Fruit fly (Drosophila melanogaster): ENCODE results near the gene CG3527.

CG3527 gene

DNA sequence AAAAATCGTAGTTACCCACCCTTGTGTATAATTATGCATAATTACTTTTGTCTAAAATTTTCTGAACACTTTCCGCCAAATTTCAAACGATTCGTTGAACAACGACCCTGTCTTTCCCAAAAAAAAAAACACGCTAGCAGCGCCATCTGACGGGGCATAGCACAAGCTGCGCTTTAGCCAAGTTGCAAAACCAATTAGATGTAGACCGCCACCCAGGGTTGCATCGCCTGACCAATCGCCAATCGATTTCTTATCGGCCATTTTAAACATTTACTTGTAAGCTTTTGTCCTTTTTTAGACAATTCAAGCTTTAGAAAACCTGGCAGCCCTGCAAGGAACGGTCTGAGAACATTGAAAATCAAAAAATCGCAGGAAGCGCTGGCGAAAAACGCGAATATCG lies 21.9 kb upstream of the CG3527 start, which contains the start of gene CG3556 (continued):
- no peak for TF ChIP-seq CG32767 (GFP tag; IDR thresholded peaks at IDR 0.05)
- TF ChIP-seq CG3407 (GFP tag; optimal IDR thresholded peaks at IDR 0.05) = peak; percentile 34
- peak; percentile 37; the same call in 2 of the 3 replicates for TF ChIP-seq row (GFP tag; IDR thresholded peaks at IDR 0.05)
- TF ChIP-seq CG13624 (GFP tag; optimal IDR thresholded peaks at IDR 0.05) = peak; percentile 55
- TF ChIP-seq CG8765 (GFP tag; IDR thresholded peaks at IDR 0.05) = no peak
- 0 out of 3 replicates have a peak, but pooled peaks have one; percentile 26 for TF ChIP-seq Mrtf (GFP tag; IDR thresholded peaks at IDR 0.05)
- TF ChIP-seq CG1602 (GFP tag; optimal IDR thresholded peaks at IDR 0.05) = peak; percentile 27
- peak; percentile 32 for TF ChIP-seq nmo (GFP tag; optimal IDR thresholded peaks at IDR 0.05)
- TF ChIP-seq bbx (GFP tag; IDR thresholded peaks at IDR 0.05; ENCODE audit: partially characterized antibody) = peak; percentile 74
- TF ChIP-seq Awh (GFP tag; IDR thresholded peaks at IDR 0.05) = 0 out of 2 replicates have a peak, but pooled peaks have one; percentile 17
- TF ChIP-seq CG8924 (tag; optimal IDR thresholded peaks at IDR 0.05) = no peak
- TF ChIP-seq fru (optimal IDR thresholded peaks at IDR 0.05) = no peak
- no peak for TF ChIP-seq Vsx1 (GFP tag; optimal IDR thresholded peaks at IDR 0.05)
- no peak for TF ChIP-seq Fer1 (GFP tag; optimal IDR thresholded peaks at IDR 0.05)
- TF ChIP-seq sob (GFP tag; IDR thresholded peaks at IDR 0.05) = peak; percentile 75
- no peak for TF ChIP-seq CG8089 (GFP tag; optimal IDR thresholded peaks at IDR 0.05)
- TF ChIP-seq Med (GFP tag) = no peak
- no peak for TF ChIP-seq ro (GFP tag; IDR thresholded peaks at IDR 0.05)
- peak; percentile 47; the same call in 1 of the 2 replicates for TF ChIP-seq ara (GFP tag; IDR thresholded peaks at IDR 0.05)
- peak; percentile 64 for TF ChIP-seq hbn (GFP tag; IDR thresholded peaks at IDR 0.05; ENCODE audit: partially characterized antibody)
- TF ChIP-seq Scr (GFP tag; IDR thresholded peaks at IDR 0.05; ENCODE audit: partially characterized antibody) = peak; percentile 52
- no peak for TF ChIP-seq rib (GFP tag; IDR thresholded peaks at IDR 0.05)
- peak; percentile 78 for TF ChIP-seq Hmr (GFP tag; optimal IDR thresholded peaks at IDR 0.05)
- TF ChIP-seq run (tag; optimal IDR thresholded peaks at IDR 0.05) = no peak
- TF ChIP-seq CG12299 (tag; optimal IDR thresholded peaks at IDR 0.05) = no peak
- peak; percentile 29; the same call in 1 of the 2 replicates for TF ChIP-seq Rx (GFP tag; IDR thresholded peaks at IDR 0.05)
- peak; percentile 50 for TF ChIP-seq p53 (GFP tag; optimal IDR thresholded peaks at IDR 0.05)
- no peak for TF ChIP-seq CG17385 (GFP tag; optimal IDR thresholded peaks at IDR 0.05)
- peak; percentile 14 for TF ChIP-seq Bdp1 (GFP tag; optimal IDR thresholded peaks at IDR 0.05)
- TF ChIP-seq HmgZ (tag; optimal IDR thresholded peaks at IDR 0.05) = peak; percentile 33
- no peak; the same call in 1 of the 2 replicates for TF ChIP-seq lmd (GFP tag; IDR thresholded peaks at IDR 0.05)
- peak; percentile 50 for TF ChIP-seq CG10267 (tag; optimal IDR thresholded peaks at IDR 0.05)
- TF ChIP-seq Hand (GFP tag; optimal IDR thresholded peaks at IDR 0.05) = no peak
- no peak for TF ChIP-seq Dfd (GFP tag; optimal IDR thresholded peaks at IDR 0.05)
- no peak for TF ChIP-seq CG17829 (tag; optimal IDR thresholded peaks at IDR 0.05)
- no peak for TF ChIP-seq al (GFP tag; IDR thresholded peaks at IDR 0.05)
- TF ChIP-seq chif (GFP tag; optimal IDR thresholded peaks at IDR 0.05) = peak in 1 of 2 experiments; percentile 64
- TF ChIP-seq CG17568 (GFP tag; optimal IDR thresholded peaks at IDR 0.05) = no peak
- peak; percentile 37; the same call in 1 of the 2 replicates for TF ChIP-seq HLH3B (GFP tag; IDR thresholded peaks at IDR 0.05)
- peak; percentile 62 for TF ChIP-seq Antp (GFP tag; optimal IDR thresholded peaks at IDR 0.05)
- TF ChIP-seq Fer2 (tag; optimal IDR thresholded peaks at IDR 0.05) = no peak
- no peak for TF ChIP-seq gcm2 (GFP tag; optimal IDR thresholded peaks at IDR 0.05)
- TF ChIP-seq Xrp1 (GFP tag; IDR thresholded peaks at IDR 0.05) = peak; percentile 71
- no peak for TF ChIP-seq nom (GFP tag; optimal IDR thresholded peaks at IDR 0.05)
- TF ChIP-seq CG3838 (GFP tag; optimal IDR thresholded peaks at IDR 0.05) = no peak
- TF ChIP-seq CG1832 (GFP tag; optimal IDR thresholded peaks at IDR 0.05) = no peak
- no peak for TF ChIP-seq Poxn (GFP tag; IDR thresholded peaks at IDR 0.05)
- TF ChIP-seq CG9727 (GFP tag; optimal IDR thresholded peaks at IDR 0.05) = peak; percentile 48
- no peak for TF ChIP-seq gce (GFP tag; IDR thresholded peaks at IDR 0.05)
- TF ChIP-seq Ets97D (GFP tag; optimal IDR thresholded peaks at IDR 0.05) = peak; percentile 88
- TF ChIP-seq CG3995 (GFP tag; optimal IDR thresholded peaks at IDR 0.05) = no peak
- TF ChIP-seq CG10431 (GFP tag; optimal IDR thresholded peaks at IDR 0.05) = no peak
